Worm (Caenorhabditis elegans) whole organism, young adult: Measurements from ENCODE around the gene twk-9.
"Not testable (repeated sequence)": the region's sequence is repeated elsewhere in the genome, so short reads cannot be mapped to it uniquely, and the experiment has no call there.

Experiments
- F55B11.4 ChIP-seq: sonication (generic microtip); optimal IDR thresholded peaks from 2 replicates; lab custom pipeline; 2016; ENCODE audit warnings: missing compliant biosample characterization, missing genetic modification characterization, borderline replicate concordance; ENCODE audit not compliant: insufficient read depth
- attf-5 ChIP-seq: fragments of 200-800 bp; sonication (Bioruptor generic); optimal IDR thresholded peaks from 2 replicates; lab custom pipeline; 2018; ENCODE audit warnings: mild to moderate bottlenecking, missing genetic modification characterization, missing compliant biosample characterization
- egl-44 ChIP-seq: fragments of 200-800 bp; sonication (Bioruptor generic); IDR thresholded peaks from 2 replicates; pipeline ENCODE4 v1.3.6; 2022; ENCODE audit warnings: missing genetic modification reagents, missing genetic modification characterization, missing compliant biosample characterization
- ets-4 ChIP-seq: fragments of 200-800 bp; sonication (Bioruptor generic); optimal IDR thresholded peaks from 2 replicates; lab custom pipeline; 2018; ENCODE audit warnings: mild to moderate bottlenecking, missing genetic modification characterization, missing compliant biosample characterization
- snpc-4 ChIP-seq, 5 experiments: fragments of 150-350 bp in 1 of 5; sonication (generic microtip) in 4 of 5; optimal IDR thresholded peaks; 2 replicates each; lab custom pipeline; 2014 to 2018; ENCODE audit warnings: missing genetic modification characterization in 5 of 5, missing biosample characterization in 3 of 5, antibody characterized with exemption in 2 of 5, mild to moderate bottlenecking in 2 of 5, missing compliant biosample characterization in 2 of 5, missing genotype in 2 of 5, moderate library complexity in 2 of 5, missing genetic modification reagents in 1 of 5
- tbx-9 ChIP-seq: sonication (generic microtip); optimal IDR thresholded peaks from 2 replicates; lab custom pipeline; 2016; ENCODE audit warnings: borderline replicate concordance, missing genetic modification characterization, inconsistent platforms, missing compliant biosample characterization
- unc-62 ChIP-seq: fragments of 150-350 bp; optimal IDR thresholded peaks from 2 replicates; lab custom pipeline; 2014; ENCODE audit warnings: missing biosample characterization, missing genetic modification reagents, missing genetic modification characterization

DNA sequence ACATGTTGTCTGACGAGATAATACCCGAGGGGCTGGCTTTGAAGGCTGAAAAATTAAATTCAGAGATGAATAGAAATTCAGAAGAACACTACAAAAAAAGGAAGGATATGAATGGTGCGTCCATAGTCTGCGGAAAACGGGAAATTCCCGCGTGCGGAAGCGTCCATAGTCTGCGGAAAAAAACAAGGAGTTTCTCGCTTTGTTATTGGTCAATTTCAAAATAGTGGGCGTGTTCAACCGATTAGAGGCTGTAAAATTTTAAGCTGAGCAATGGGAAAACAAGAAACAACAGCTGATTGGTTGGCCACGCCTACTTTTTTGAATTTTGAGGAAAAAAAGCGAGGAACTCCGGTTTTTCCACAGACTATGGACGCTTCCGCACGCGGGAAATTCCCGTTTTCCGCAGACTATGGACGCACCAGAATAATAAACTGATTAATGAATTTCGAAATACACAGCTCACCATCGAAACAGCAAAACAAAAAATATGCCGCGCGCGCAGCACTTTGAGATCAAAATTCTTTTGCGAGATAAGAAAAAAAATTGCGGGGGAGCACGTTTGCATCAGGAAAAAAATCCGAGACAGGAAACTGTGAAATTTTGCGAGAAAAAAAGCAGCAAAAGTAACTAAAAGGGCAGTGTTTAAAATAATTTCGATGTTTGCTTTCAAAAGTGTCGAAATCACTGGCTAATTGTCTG, 48.0 kb downstream of the twk-9 start, which contains the start of gene gln-6:
- not testable (repeated sequence) for TF ChIP-seq unc-62 (GFP tag; lab: Kevin White, UChicago); attf-5 (GFP tag; lab: Kevin White, UChicago); F55B11.4 (tag; lab: Kevin White, UChicago); snpc-4 (GFP tag; optimal IDR thresholded peaks at IDR 0.05; lab: Kevin White, UChicago); tbx-9; egl-44 (GFP tag; lab: Robert Waterston, UW); ets-4 (GFP tag; lab: Kevin White, UChicago)
- peak in 1 of 4 experiments; percentile 28 for TF ChIP-seq snpc-4 (tag; optimal IDR thresholded peaks at IDR 0.05; lab: Kevin White, UChicago)
